Worm (Caenorhabditis elegans) whole organism, L1 larva: Measurements from ENCODE around the gene ZK783.7.

ENCODE experiments used
- C04F5.9 ChIP-seq: sonication (generic microtip); optimal IDR thresholded peaks from 2 replicates; lab custom pipeline; 2016; ENCODE audit warnings: missing genetic modification characterization, missing compliant biosample characterization
- Y116A8C.19 ChIP-seq: sonication (generic microtip); optimal IDR thresholded peaks from 2 replicates; lab custom pipeline; 2016; ENCODE audit warnings: missing compliant biosample characterization, missing genetic modification characterization, borderline replicate concordance
- aha-1 ChIP-seq: fragments of 150-350 bp; optimal IDR thresholded peaks from 2 replicates; lab custom pipeline; 2014; ENCODE audit warnings: missing biosample characterization, missing genetic modification characterization
- aly-2 ChIP-seq: fragments of 150-350 bp; optimal IDR thresholded peaks from 2 replicates; lab custom pipeline; 2014; ENCODE audit warnings: missing biosample characterization, missing genetic modification characterization
- blmp-1 ChIP-seq: fragments of 150-350 bp; optimal IDR thresholded peaks from 2 replicates; lab custom pipeline; 2014; ENCODE audit warnings: missing biosample characterization, missing genetic modification characterization
- ceh-8 ChIP-seq: fragments of 200-800 bp; sonication (Bioruptor generic); optimal IDR thresholded peaks from 2 replicates; lab custom pipeline; 2018; ENCODE audit warnings: mild to moderate bottlenecking, missing genetic modification characterization, moderate library complexity, missing compliant biosample characterization
- ceh-82 ChIP-seq, 3 experiments: fragments of 150-350 bp in 1 of 3; sonication (generic microtip) in 2 of 3; optimal IDR thresholded peaks; 2 replicates each; lab custom pipeline; 2014 to 2017; ENCODE audit warnings: missing biosample characterization in 3 of 3, missing genetic modification characterization in 3 of 3
- ceh-88 ChIP-seq: fragments of 200-800 bp; sonication (Bioruptor generic); IDR thresholded peaks from 2 replicates; pipeline ENCODE4 v1.3.6; 2022; ENCODE audit warnings: missing genetic modification characterization, missing compliant biosample characterization
- ceh-90 ChIP-seq: sonication (generic microtip); optimal IDR thresholded peaks from 2 replicates; lab custom pipeline; 2016; ENCODE audit warnings: missing genetic modification characterization, missing compliant biosample characterization
- ces-1 ChIP-seq: fragments of 150-350 bp; optimal IDR thresholded peaks from 2 replicates; lab custom pipeline; 2014; ENCODE audit warnings: missing biosample characterization, missing genetic modification reagents, missing genetic modification characterization
- egl-27 ChIP-seq, 2 experiments: fragments of 150-350 bp in 1 of 2; sonication (generic microtip); optimal IDR thresholded peaks; 3 replicates each; lab custom pipeline; 2017 to 2018; ENCODE audit warnings: missing biosample characterization in 2 of 2, missing genetic modification characterization in 2 of 2, missing genetic modification reagents in 2 of 2
- elt-3 ChIP-seq, 6 experiments: fragments of 150-350 bp in 1 of 6; sonication (generic microtip); optimal IDR thresholded peaks; 2 replicates each; lab custom pipeline; 2017 to 2018; ENCODE audit warnings: missing biosample characterization in 6 of 6, missing genetic modification characterization in 6 of 6, inconsistent platforms in 1 of 6
- grh-1 ChIP-seq: fragments of 200-800 bp; sonication (Bioruptor generic); IDR thresholded peaks from 2 replicates; pipeline ENCODE4 v1.3.6; 2022; ENCODE audit warnings: missing genetic modification reagents, missing genetic modification characterization, missing compliant biosample characterization
- hlh-17 ChIP-seq: fragments of 200-800 bp; sonication (Bioruptor generic); optimal IDR thresholded peaks from 2 replicates; lab custom pipeline; 2018; ENCODE audit warnings: missing genetic modification characterization, mild to moderate bottlenecking, missing compliant biosample characterization, moderate library complexity, borderline replicate concordance
- hpl-2 ChIP-seq: fragments of 150-350 bp; optimal IDR thresholded peaks from 2 replicates; lab custom pipeline; 2014; ENCODE audit warnings: missing biosample characterization, missing genetic modification reagents, missing genetic modification characterization
- isw-1 ChIP-seq: fragments of 200-800 bp; sonication (Bioruptor generic); IDR thresholded peaks from 2 replicates; pipeline ENCODE4 v1.3.6; 2022; ENCODE audit warnings: missing genetic modification characterization, missing compliant biosample characterization
- jun-1 ChIP-seq: fragments of 150-350 bp; optimal IDR thresholded peaks from 2 replicates; lab custom pipeline; 2014; ENCODE audit warnings: missing biosample characterization, missing genetic modification reagents, missing genetic modification characterization
- lin-13 ChIP-seq: fragments of 150-350 bp; optimal IDR thresholded peaks from 2 replicates; lab custom pipeline; 2014; ENCODE audit warnings: missing biosample characterization, missing genetic modification reagents, missing genetic modification characterization
- lin-14 ChIP-seq: fragments of 200-800 bp; sonication (Bioruptor generic); optimal IDR thresholded peaks from 2 replicates; lab custom pipeline; 2018; ENCODE audit warnings: mild to moderate bottlenecking, missing genetic modification characterization, moderate library complexity, missing compliant biosample characterization
- lir-3 ChIP-seq: sonication (generic microtip); optimal IDR thresholded peaks from 2 replicates; lab custom pipeline; 2016; ENCODE audit warnings: mild to moderate bottlenecking, missing genetic modification characterization, moderate library complexity, missing compliant biosample characterization; ENCODE audit not compliant: poor library complexity
- mab-9 ChIP-seq: fragments of 200-800 bp; sonication (Bioruptor generic); IDR thresholded peaks from 2 replicates; pipeline ENCODE4 v1.3.6; 2022; ENCODE audit warnings: missing genetic modification reagents, missing genetic modification characterization, missing compliant biosample characterization
- mef-2 ChIP-seq: fragments of 150-350 bp; optimal IDR thresholded peaks from 2 replicates; lab custom pipeline; 2014; ENCODE audit warnings: missing biosample characterization, missing genetic modification characterization
- nhr-19 ChIP-seq: fragments of 200-800 bp; sonication (Bioruptor generic); conservative IDR thresholded peaks from 2 replicates; pipeline ENCODE4 v1.3.6; 2022; ENCODE audit warnings: missing genetic modification characterization, missing compliant biosample characterization
- nhr-20 ChIP-seq: sonication (generic microtip); optimal IDR thresholded peaks from 2 replicates; lab custom pipeline; 2016; ENCODE audit warnings: mild to moderate bottlenecking, missing genetic modification characterization, missing compliant biosample characterization
- nhr-237 ChIP-seq: fragments of 150-350 bp; optimal IDR thresholded peaks from 2 replicates; lab custom pipeline; 2014; ENCODE audit warnings: missing biosample characterization, missing genetic modification characterization
- nhr-71 ChIP-seq: sonication (generic microtip); optimal IDR thresholded peaks from 2 replicates; lab custom pipeline; 2016; ENCODE audit warnings: mild to moderate bottlenecking, missing genetic modification characterization, moderate library complexity, missing compliant biosample characterization
- nhr-76 ChIP-seq: sonication (generic microtip); optimal IDR thresholded peaks from 2 replicates; lab custom pipeline; 2017; ENCODE audit warnings: missing biosample characterization, missing genetic modification characterization
- nhr-85 ChIP-seq: sonication (generic microtip); peaks from one replicate; lab custom pipeline; 2016; ENCODE audit warnings: missing genetic modification characterization, inconsistent platforms, missing compliant biosample characterization
- pag-3 ChIP-seq: sonication (generic microtip); optimal IDR thresholded peaks from 2 replicates; lab custom pipeline; 2017; ENCODE audit warnings: missing genetic modification characterization, mild to moderate bottlenecking, missing compliant biosample characterization, antibody characterized with exemption, borderline replicate concordance; ENCODE audit not compliant: insufficient read depth
- rnt-1 ChIP-seq: sonication (generic microtip); optimal IDR thresholded peaks from 2 replicates; lab custom pipeline; 2016; ENCODE audit warnings: mild to moderate bottlenecking, missing genetic modification characterization, moderate library complexity, missing compliant biosample characterization
- snu-23 ChIP-seq: sonication (generic microtip); optimal IDR thresholded peaks from 2 replicates; lab custom pipeline; 2016; ENCODE audit warnings: missing genetic modification characterization, missing compliant biosample characterization
- sox-4 ChIP-seq: sonication (generic microtip); optimal IDR thresholded peaks from 2 replicates; lab custom pipeline; 2016; ENCODE audit warnings: missing genetic modification characterization, missing compliant biosample characterization
- swsn-7 ChIP-seq: sonication (generic microtip); optimal IDR thresholded peaks from 2 replicates; lab custom pipeline; 2016; ENCODE audit warnings: missing genetic modification characterization, missing compliant biosample characterization
- tlp-1 ChIP-seq: fragments of 150-350 bp; optimal IDR thresholded peaks from 2 replicates; lab custom pipeline; 2014; ENCODE audit warnings: missing biosample characterization, missing genetic modification characterization
- vab-15 ChIP-seq: sonication (generic microtip); optimal IDR thresholded peaks from 2 replicates; lab custom pipeline; 2017; ENCODE audit warnings: missing genotype, mild to moderate bottlenecking, missing genetic modification characterization, missing compliant biosample characterization
- ztf-11 ChIP-seq, 2 experiments: sonication (generic microtip); optimal IDR thresholded peaks; 2 replicates each; lab custom pipeline; 2016 to 2017; ENCODE audit warnings: missing genetic modification characterization in 2 of 2, missing biosample characterization in 1 of 2, missing compliant biosample characterization in 1 of 2

The ZK783.7 gene

DNA sequence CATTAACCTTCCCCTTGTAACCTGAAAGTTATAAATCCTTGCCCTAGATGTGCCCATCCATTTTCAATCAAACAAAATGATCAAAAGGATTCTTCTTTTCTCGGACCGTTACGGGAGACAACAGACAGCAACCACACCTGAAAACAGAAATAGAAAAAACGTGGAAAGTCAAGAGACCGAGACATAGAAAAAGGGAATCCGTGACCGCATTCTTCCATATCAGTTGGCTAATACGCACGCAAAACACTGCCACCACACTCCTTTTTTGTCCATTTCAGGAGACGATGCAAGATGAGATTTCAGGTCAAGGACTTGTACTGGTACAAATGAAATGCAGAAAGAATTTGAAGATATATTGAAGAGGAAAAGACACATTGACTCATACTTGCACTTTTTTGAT is 38.2 kb upstream of the ZK783.7 start:
- peak; percentile 7 for TF ChIP-seq rnt-1 (tag; lab: Kevin White, UChicago)
- TF ChIP-seq aly-2 (tag; lab: Kevin White, UChicago), result no peak
- TF ChIP-seq blmp-1, result peak; percentile 86
- TF ChIP-seq mef-2 (tag; lab: Kevin White, UChicago), result no peak
- no peak for TF ChIP-seq lin-13 (GFP tag; lab: Kevin White, UChicago)
- peak in 1 of 6 experiments; percentile 39 for TF ChIP-seq elt-3 (tag; optimal IDR thresholded peaks at IDR 0.05; lab: Kevin White, UChicago)
- TF ChIP-seq hpl-2 (GFP tag; lab: Kevin White, UChicago), result no peak

- TF ChIP-seq sox-4 (no peak), ceh-88 (GFP tag; lab: Robert Waterston, UW) (no peak), jun-1 (tag; lab: Kevin White, UChicago) (no peak), ceh-8 (GFP tag; lab: Kevin White, UChicago) (no peak), mab-9 (GFP tag; lab: Robert Waterston, UW) (no peak), swsn-7 (tag; lab: Kevin White, UChicago) (no peak), nhr-237 (tag; lab: Kevin White, UChicago) (no peak), vab-15 (tag; lab: Kevin White, UChicago) (no peak), lir-3 (tag; lab: Kevin White, UChicago) (no peak), ces-1 (no peak), nhr-71 (no peak), lin-14 (GFP tag; lab: Kevin White, UChicago) (no peak), ceh-90 (tag; lab: Kevin White, UChicago) (no peak), grh-1 (no peak), tlp-1 (no peak), C04F5.9 (tag; lab: Kevin White, UChicago) (no peak)
Measured at ce11 chrIII:7619846-7620245, 36.7 kb upstream of the ZK783.7 start.

- no peak for TF ChIP-seq tlp-1
- TF ChIP-seq hpl-2 (GFP tag; lab: Kevin White, UChicago), result no peak
- TF ChIP-seq ceh-8 (GFP tag; lab: Kevin White, UChicago), result no peak
- TF ChIP-seq C04F5.9 (tag; lab: Kevin White, UChicago), result no peak
- TF ChIP-seq lir-3 (tag; lab: Kevin White, UChicago), result no peak
- no peak for TF ChIP-seq aly-2 (tag; lab: Kevin White, UChicago)
- TF ChIP-seq aha-1 (tag; lab: Kevin White, UChicago), result no peak
- TF ChIP-seq nhr-19, result no peak
- TF ChIP-seq pag-3 (tag; lab: Kevin White, UChicago), result no peak
- TF ChIP-seq nhr-85 (tag; lab: Kevin White, UChicago), result no peak
- no peak for TF ChIP-seq Y116A8C.19 (tag; lab: Kevin White, UChicago)
- TF ChIP-seq nhr-20 (tag; lab: Kevin White, UChicago), result no peak
- TF ChIP-seq ztf-11 (tag; optimal IDR thresholded peaks at IDR 0.05; lab: Kevin White, UChicago), result no peak
- TF ChIP-seq nhr-76 (tag; lab: Kevin White, UChicago), result no peak
- no peak for TF ChIP-seq egl-27 (tag; optimal IDR thresholded peaks at IDR 0.05; lab: Kevin White, UChicago)
- TF ChIP-seq ceh-82 (tag; optimal IDR thresholded peaks at IDR 0.05; lab: Kevin White, UChicago), result no peak
- TF ChIP-seq ces-1, result no peak
- TF ChIP-seq snu-23, result no peak
- TF ChIP-seq hlh-17, result no peak
- TF ChIP-seq isw-1 (GFP tag; lab: Robert Waterston, UW), result no peak
Measured at ce11 chrIII:7621355-7621754, 35.2 kb upstream of the ZK783.7 start.

ce11 chrIII:7622922-7623321 is 33.6 kb upstream of the ZK783.7 start:
- peak; percentile 49 for TF ChIP-seq blmp-1
- peak in 1 of 6 experiments; percentile 14 for TF ChIP-seq elt-3 (tag; optimal IDR thresholded peaks at IDR 0.05; lab: Kevin White, UChicago)
- no peak for TF ChIP-seq nhr-237 (tag; lab: Kevin White, UChicago)
